Worm (Caenorhabditis elegans) whole organism, dauer: ENCODE results near the gene Y39E4B.10.

Experiments
- unc-62 ChIP-seq: sonication (generic microtip); optimal IDR thresholded peaks from 2 replicates; lab custom pipeline; 2017; ENCODE audit warnings: missing biosample characterization, missing genetic modification reagents, missing genetic modification characterization

Gene Y39E4B.10

ce11 chrIII:13152697-13153391 lies at the start of gene Y39E4B.10:
Y39E4B.10 (minus strand) TSS chrIII:13152858.
- TF ChIP-seq unc-62 (GFP tag; lab: Kevin White, UChicago): no peak

ce11 chrIII:13201901-13202300 lies 49.2 kb upstream of the Y39E4B.10 start:
- no peak for TF ChIP-seq unc-62 (GFP tag; lab: Kevin White, UChicago)

- TF ChIP-seq unc-62 (GFP tag; lab: Kevin White, UChicago): no peak
Measured at ce11 chrIII:13201079-13201478, 48.4 kb upstream of the Y39E4B.10 start.

- no peak for TF ChIP-seq unc-62 (GFP tag; lab: Kevin White, UChicago)
Measured at ce11 chrIII:13187773-13188172, 35.1 kb upstream of the Y39E4B.10 start.

- TF ChIP-seq unc-62 (GFP tag; lab: Kevin White, UChicago): no peak
Measured at ce11 chrIII:13187090-13187489, 34.4 kb upstream of the Y39E4B.10 start, which contains the start of gene gly-5. gly-5 (plus strand) TSS chrIII:13187390.

ce11 chrIII:13182003-13182402 lies 29.3 kb upstream of the Y39E4B.10 start:
- TF ChIP-seq unc-62 (GFP tag; lab: Kevin White, UChicago): no peak

ce11 chrIII:13176876-13177275 lies 24.2 kb upstream of the Y39E4B.10 start:
- TF ChIP-seq unc-62 (GFP tag; lab: Kevin White, UChicago): no peak

ce11 chrIII:13173687-13174086 lies 21.0 kb upstream of the Y39E4B.10 start:
- no peak for TF ChIP-seq unc-62 (GFP tag; lab: Kevin White, UChicago)

ce11 chrIII:13169464-13169966 lies 16.9 kb upstream of the Y39E4B.10 start, which contains the start of the genes snpc-1.2 and Y39E4B.5:
snpc-1.2 (minus strand) TSS chrIII:13169541.
Y39E4B.5 (plus strand) TSS chrIII:13169916.
- no peak for TF ChIP-seq unc-62 (GFP tag; lab: Kevin White, UChicago)

- no peak for TF ChIP-seq unc-62 (GFP tag; lab: Kevin White, UChicago)
Measured at ce11 chrIII:13164902-13165301, 12.2 kb upstream of the Y39E4B.10 start.

- no peak for TF ChIP-seq unc-62 (GFP tag; lab: Kevin White, UChicago)
Measured at ce11 chrIII:13160636-13161035, 8.0 kb upstream of the Y39E4B.10 start.

- TF ChIP-seq unc-62 (GFP tag; lab: Kevin White, UChicago): no peak
Measured at ce11 chrIII:13153517-13153916, 859 bp upstream of the Y39E4B.10 start, which contains the start of gene abce-1. abce-1 (plus strand) TSS chrIII:13153817.

ce11 chrIII:13151765-13152164 lies 893 bp downstream of the Y39E4B.10 start:
- no peak for TF ChIP-seq unc-62 (GFP tag; lab: Kevin White, UChicago)

- TF ChIP-seq unc-62 (GFP tag; lab: Kevin White, UChicago): no peak
Measured at ce11 chrIII:13139301-13139700, 13.4 kb downstream of the Y39E4B.10 start, which contains the start of gene bre-2. bre-2 (minus strand) TSS chrIII:13139626.

ce11 chrIII:13131220-13131619 lies 21.4 kb downstream of the Y39E4B.10 start:
- TF ChIP-seq unc-62 (GFP tag; lab: Kevin White, UChicago): no peak

- TF ChIP-seq unc-62 (GFP tag; lab: Kevin White, UChicago): no peak
Measured at ce11 chrIII:13127157-13127556, 25.5 kb downstream of the Y39E4B.10 start.

ce11 chrIII:13123440-13123839 lies 29.2 kb downstream of the Y39E4B.10 start:
- TF ChIP-seq unc-62 (GFP tag; lab: Kevin White, UChicago): no peak
